Worm (Caenorhabditis elegans) whole organism, late embryonic: ENCODE data around the gene R148.8.

Source experiments
- C08G9.2 ChIP-seq: sonication (generic microtip); optimal IDR thresholded peaks from 2 replicates; lab custom pipeline; 2016; ENCODE audit warnings: mild to moderate bottlenecking, missing genetic modification characterization, moderate library complexity, missing compliant biosample characterization
- C38D4.7 ChIP-seq: fragments of 200-800 bp; sonication (Bioruptor generic); optimal IDR thresholded peaks from 2 replicates; lab custom pipeline; 2018; ENCODE audit warnings: mild to moderate bottlenecking, missing genetic modification characterization, moderate library complexity, missing compliant biosample characterization
- T23F11.4 ChIP-seq: fragments of 200-800 bp; sonication (Bioruptor generic); optimal IDR thresholded peaks from 2 replicates; lab custom pipeline; 2018; ENCODE audit warnings: mild to moderate bottlenecking, missing genetic modification characterization, missing compliant biosample characterization
- ahr-1 ChIP-seq: sonication (generic microtip); optimal IDR thresholded peaks from 2 replicates; lab custom pipeline; 2016; ENCODE audit warnings: missing genetic modification characterization, missing compliant biosample characterization
- ama-1 ChIP-seq: fragments of 150-350 bp; optimal IDR thresholded peaks from 2 replicates; lab custom pipeline; 2014
- ceh-14 ChIP-seq: sonication (generic microtip); optimal IDR thresholded peaks from 2 replicates; lab custom pipeline; 2016; ENCODE audit warnings: missing genotype, missing genetic modification characterization, missing compliant biosample characterization
- ceh-19 ChIP-seq: fragments of 200-800 bp; sonication (Bioruptor generic); optimal IDR thresholded peaks from 2 replicates; lab custom pipeline; 2018; ENCODE audit warnings: mild to moderate bottlenecking, missing genetic modification characterization, missing compliant biosample characterization
- ceh-22 ChIP-seq: sonication (generic microtip); optimal IDR thresholded peaks from 2 replicates; lab custom pipeline; 2017; ENCODE audit warnings: missing biosample characterization, missing genetic modification characterization
- ceh-34 ChIP-seq: sonication (generic microtip); optimal IDR thresholded peaks from 2 replicates; lab custom pipeline; 2016; ENCODE audit warnings: mild to moderate bottlenecking, missing genetic modification characterization, missing compliant biosample characterization
- ceh-45 ChIP-seq: fragments of 200-800 bp; sonication (Bioruptor generic); IDR thresholded peaks from 2 replicates; pipeline ENCODE4 v1.3.6; 2022; ENCODE audit warnings: missing genetic modification reagents, missing genetic modification characterization, missing compliant biosample characterization
- ceh-48 ChIP-seq: sonication (generic microtip); optimal IDR thresholded peaks from 2 replicates; lab custom pipeline; 2016; ENCODE audit warnings: missing genetic modification characterization, inconsistent platforms, missing compliant biosample characterization
- ceh-6 ChIP-seq: fragments of 200-800 bp; sonication (Bioruptor generic); optimal IDR thresholded peaks from 2 replicates; lab custom pipeline; 2018; ENCODE audit warnings: mild to moderate bottlenecking, missing genetic modification characterization, missing compliant biosample characterization
- ceh-9 ChIP-seq: sonication (generic microtip); optimal IDR thresholded peaks from 2 replicates; lab custom pipeline; 2016; ENCODE audit warnings: mild to moderate bottlenecking, missing genetic modification characterization, inconsistent platforms, missing compliant biosample characterization
- dmd-4 ChIP-seq: sonication (generic microtip); optimal IDR thresholded peaks from 2 replicates; lab custom pipeline; 2016; ENCODE audit warnings: borderline replicate concordance, missing genetic modification characterization, missing compliant biosample characterization
- dve-1 ChIP-seq: sonication (generic microtip); optimal IDR thresholded peaks from 2 replicates; lab custom pipeline; 2017; ENCODE audit warnings: antibody characterized with exemption, mild to moderate bottlenecking, missing genetic modification characterization, missing compliant biosample characterization
- elt-4 ChIP-seq: sonication (generic microtip); optimal IDR thresholded peaks from 2 replicates; lab custom pipeline; 2016; ENCODE audit warnings: missing genetic modification characterization, missing compliant biosample characterization
- ets-4 ChIP-seq: sonication (generic microtip); optimal IDR thresholded peaks from 2 replicates; lab custom pipeline; 2016; ENCODE audit warnings: missing genetic modification characterization, missing compliant biosample characterization
- eyg-1 ChIP-seq: sonication (generic microtip); optimal IDR thresholded peaks from 2 replicates; lab custom pipeline; 2016; ENCODE audit warnings: missing genotype, missing genetic modification characterization, missing compliant biosample characterization
- fax-1 ChIP-seq: sonication (generic microtip); optimal IDR thresholded peaks from 2 replicates; lab custom pipeline; 2016; ENCODE audit warnings: missing genotype, missing genetic modification characterization, missing compliant biosample characterization
- gmeb-2 ChIP-seq: sonication (generic microtip); optimal IDR thresholded peaks from 2 replicates; lab custom pipeline; 2016; ENCODE audit warnings: missing genetic modification characterization, inconsistent platforms, missing compliant biosample characterization
- hlh-13 ChIP-seq: fragments of 200-800 bp; sonication (Bioruptor generic); optimal IDR thresholded peaks from 2 replicates; lab custom pipeline; 2018; ENCODE audit warnings: mild to moderate bottlenecking, missing genetic modification characterization, missing compliant biosample characterization
- hlh-15 ChIP-seq: sonication (generic microtip); optimal IDR thresholded peaks from 2 replicates; lab custom pipeline; 2016; ENCODE audit warnings: missing genetic modification characterization, missing compliant biosample characterization
- hlh-30 ChIP-seq: sonication (generic microtip); optimal IDR thresholded peaks from 2 replicates; lab custom pipeline; 2017; ENCODE audit warnings: antibody characterized with exemption, missing genetic modification characterization, missing compliant biosample characterization; ENCODE audit not compliant: insufficient read depth
- hlh-8 ChIP-seq: sonication (generic microtip); optimal IDR thresholded peaks from 2 replicates; lab custom pipeline; 2016; ENCODE audit warnings: missing genotype, missing genetic modification characterization, missing compliant biosample characterization
- lim-6 ChIP-seq: sonication (generic microtip); optimal IDR thresholded peaks from 2 replicates; lab custom pipeline; 2016; ENCODE audit warnings: missing genetic modification characterization, missing compliant biosample characterization
- lin-11 ChIP-seq: fragments of 200-800 bp; sonication (Bioruptor generic); optimal IDR thresholded peaks from 2 replicates; lab custom pipeline; 2018; ENCODE audit warnings: mild to moderate bottlenecking, missing genetic modification characterization, missing compliant biosample characterization
- nfya-1 ChIP-seq: sonication (generic microtip); optimal IDR thresholded peaks from 2 replicates; lab custom pipeline; 2017; ENCODE audit warnings: missing genetic modification characterization, mild to moderate bottlenecking, missing compliant biosample characterization, antibody characterized with exemption, moderate library complexity
- nhr-232 ChIP-seq: sonication (generic microtip); optimal IDR thresholded peaks from 2 replicates; lab custom pipeline; 2016; ENCODE audit warnings: missing genetic modification characterization, missing compliant biosample characterization
- npax-4 ChIP-seq: sonication (generic microtip); optimal IDR thresholded peaks from 2 replicates; lab custom pipeline; 2016; ENCODE audit warnings: missing genetic modification characterization, missing compliant biosample characterization
- odd-2 ChIP-seq: sonication (generic microtip); optimal IDR thresholded peaks from 2 replicates; lab custom pipeline; 2017; ENCODE audit warnings: antibody characterized with exemption, mild to moderate bottlenecking, missing genetic modification characterization, missing compliant biosample characterization
- pat-9 ChIP-seq: fragments of 200-800 bp; sonication (Bioruptor generic); optimal IDR thresholded peaks from 2 replicates; lab custom pipeline; 2018; ENCODE audit warnings: mild to moderate bottlenecking, missing genetic modification characterization, moderate library complexity, missing compliant biosample characterization
- pqm-1 ChIP-seq: sonication (generic microtip); optimal IDR thresholded peaks from 2 replicates; lab custom pipeline; 2016; ENCODE audit warnings: missing genetic modification characterization, missing compliant biosample characterization
- ref-2 ChIP-seq: sonication (generic microtip); optimal IDR thresholded peaks from 2 replicates; lab custom pipeline; 2016; ENCODE audit warnings: missing genetic modification characterization, missing compliant biosample characterization
- rnt-1 ChIP-seq: sonication (generic microtip); optimal IDR thresholded peaks from 2 replicates; lab custom pipeline; 2016; ENCODE audit warnings: missing genetic modification characterization, missing compliant biosample characterization
- sox-2 ChIP-seq: fragments of 200-800 bp; sonication (Bioruptor generic); IDR thresholded peaks from 2 replicates; pipeline ENCODE4 v1.3.6; 2022; ENCODE audit warnings: missing genetic modification reagents, missing genetic modification characterization, missing compliant biosample characterization
- syd-9 ChIP-seq: sonication (generic microtip); optimal IDR thresholded peaks from 2 replicates; lab custom pipeline; 2016; ENCODE audit warnings: mild to moderate bottlenecking, missing genetic modification characterization, moderate library complexity, missing compliant biosample characterization
- tbx-7 ChIP-seq: sonication (generic microtip); optimal IDR thresholded peaks from 2 replicates; lab custom pipeline; 2016; ENCODE audit warnings: missing genotype, missing genetic modification characterization, missing compliant biosample characterization
- unc-3 ChIP-seq, 2 experiments: fragments of 200-800 bp in 1 of 2; sonication (Bioruptor generic) in 1 of 2; sonication (generic microtip) in 1 of 2; conservative IDR thresholded peaks in 1 of 2; optimal IDR thresholded peaks in 1 of 2; 2 replicates each; pipeline versions ENCODE4 v1.3.6 to Lab custom; 2016 to 2022; ENCODE audit warnings: missing compliant biosample characterization in 2 of 2, missing genetic modification characterization in 2 of 2, missing genetic modification reagents in 1 of 2
- unc-42 ChIP-seq: sonication (generic microtip); optimal IDR thresholded peaks from 2 replicates; lab custom pipeline; 2016; ENCODE audit warnings: missing genotype, missing genetic modification characterization, missing compliant biosample characterization
- unc-55 ChIP-seq: sonication (generic microtip); optimal IDR thresholded peaks from 2 replicates; lab custom pipeline; 2017; ENCODE audit warnings: missing biosample characterization, missing genetic modification reagents, missing genetic modification characterization
- zip-5 ChIP-seq: sonication (generic microtip); optimal IDR thresholded peaks from 2 replicates; lab custom pipeline; 2016; ENCODE audit warnings: missing genetic modification characterization, missing compliant biosample characterization

R148.8 gene

DNA sequence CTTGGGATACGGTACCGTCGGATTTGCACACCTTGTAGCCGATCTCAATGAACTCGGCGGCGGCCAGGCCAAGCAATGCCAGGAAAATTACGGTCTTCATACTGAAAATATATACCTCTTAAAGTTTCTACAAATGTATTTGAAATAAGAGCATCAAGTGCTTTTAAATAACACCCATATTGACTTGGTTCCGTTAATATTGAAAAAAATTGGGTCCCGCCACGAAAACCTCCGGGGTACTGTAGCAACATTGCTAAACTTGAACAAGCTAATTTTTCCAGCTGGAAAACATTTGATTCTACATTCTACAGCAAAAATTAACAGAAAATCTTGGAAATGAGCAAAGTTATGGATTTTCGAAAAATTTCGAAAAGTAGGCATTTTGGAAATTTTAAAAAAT lies 8.1 kb downstream of the R148.8 start, which contains the start of gene heh-1:
Gene heh-1 (minus strand): TSS at position 101 of the 400 bp plus-strand sequence.
- no peak for TF ChIP-seq odd-2 (tag; lab: Kevin White, UChicago)
- TF ChIP-seq T23F11.4: no peak
- TF ChIP-seq ceh-19: no peak
- no peak for TF ChIP-seq unc-42 (tag; lab: Kevin White, UChicago)
- no peak for TF ChIP-seq ahr-1
- no peak for TF ChIP-seq C38D4.7 (GFP tag; lab: Kevin White, UChicago)
- TF ChIP-seq ets-4 (tag; lab: Kevin White, UChicago): no peak
- TF ChIP-seq tbx-7: no peak
- TF ChIP-seq dve-1 (tag; lab: Kevin White, UChicago): no peak
- TF ChIP-seq hlh-30: no peak
- TF ChIP-seq ceh-14: no peak
- TF ChIP-seq ama-1 (lab: Kevin White, UChicago): no peak
- no peak for TF ChIP-seq syd-9 (tag; lab: Kevin White, UChicago)
- no peak for TF ChIP-seq dmd-4 (tag; lab: Kevin White, UChicago)
- TF ChIP-seq ceh-45 (GFP tag; lab: Robert Waterston, UW): no peak
- no peak for TF ChIP-seq nfya-1 (tag; lab: Kevin White, UChicago)
- no peak for TF ChIP-seq ceh-34 (tag; lab: Kevin White, UChicago)
- TF ChIP-seq ceh-22 (tag; lab: Kevin White, UChicago): no peak
- TF ChIP-seq gmeb-2: no peak

- TF ChIP-seq hlh-15 (tag; lab: Kevin White, UChicago) (no peak), tbx-7 (no peak), nhr-232 (tag; lab: Kevin White, UChicago) (no peak), unc-3 (GFP tag; conservative IDR thresholded peaks at IDR 0.05; lab: Robert Waterston, UW) (no peak), unc-3 (tag; optimal IDR thresholded peaks at IDR 0.05; lab: Kevin White, UChicago) (no peak), npax-4 (tag; lab: Kevin White, UChicago) (no peak), elt-4 (tag; lab: Kevin White, UChicago) (no peak), lim-6 (no peak), ets-4 (tag; lab: Kevin White, UChicago) (no peak), ceh-19 (no peak), lin-11 (tag; lab: Kevin White, UChicago) (no peak), pat-9 (no peak), pqm-1 (tag; lab: Kevin White, UChicago) (no peak), ceh-48 (tag; lab: Kevin White, UChicago) (peak; percentile 4), ama-1 (lab: Kevin White, UChicago) (no peak), rnt-1 (tag; lab: Kevin White, UChicago) (peak; percentile 78), C08G9.2 (tag; lab: Kevin White, UChicago) (no peak), hlh-8 (no peak), ceh-45 (GFP tag; lab: Robert Waterston, UW) (no peak), unc-55 (GFP tag; lab: Kevin White, UChicago) (peak; percentile 75), eyg-1 (no peak), ceh-6 (no peak), ref-2 (tag; lab: Kevin White, UChicago) (no peak)
Observed at ce11 chrIII:3200563-3200962, 9.3 kb downstream of the R148.8 start.

- TF ChIP-seq tbx-7 (no peak), pqm-1 (tag; lab: Kevin White, UChicago) (no peak), lim-6 (no peak), sox-2 (no peak), fax-1 (tag; lab: Kevin White, UChicago) (no peak), ceh-19 (no peak), T23F11.4 (no peak), eyg-1 (no peak), ahr-1 (no peak), unc-42 (tag; lab: Kevin White, UChicago) (no peak), ceh-9 (no peak), hlh-13 (GFP tag; lab: Kevin White, UChicago) (no peak), zip-5 (tag; lab: Kevin White, UChicago) (no peak), hlh-30 (no peak), lin-11 (tag; lab: Kevin White, UChicago) (no peak)
Observed at ce11 chrIII:3203589-3203988, 12.3 kb downstream of the R148.8 start.
